Fruit fly (Drosophila melanogaster): ENCODE data around the gene ovo.

DNA sequence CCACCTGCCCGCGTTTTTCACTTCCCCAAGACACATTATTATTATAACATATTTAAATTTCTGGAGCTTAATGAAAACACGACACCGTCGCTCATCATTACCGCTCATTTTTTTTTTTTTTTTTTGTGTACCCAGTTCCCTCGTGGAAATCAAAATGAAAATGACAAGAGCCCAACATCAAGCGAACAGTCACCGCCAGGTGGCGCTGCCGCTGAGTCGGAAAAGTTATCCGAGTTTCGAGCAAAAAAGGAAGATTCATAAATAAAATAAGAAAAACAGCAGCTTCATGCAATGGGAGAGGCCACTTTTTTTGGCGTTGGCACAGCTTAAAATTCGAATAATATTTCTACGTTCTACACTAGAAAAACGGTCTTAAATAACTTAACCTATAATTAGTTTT is 43.1 kb downstream of the ovo start:
- TF ChIP-seq dsx (GFP tag; optimal IDR thresholded peaks at IDR 0.05; ENCODE audit: poor library complexity, severe bottlenecking) (no peak), CG3919 (GFP tag; optimal IDR thresholded peaks at IDR 0.05) (no peak), CG11902 (GFP tag; optimal IDR thresholded peaks at IDR 0.05) (no peak), CG16779 (tag; optimal IDR thresholded peaks at IDR 0.05) (no peak), Sox14 (GFP tag; optimal IDR thresholded peaks at IDR 0.05) (no peak), Eip75B (GFP tag; optimal IDR thresholded peaks at IDR 0.05) (no peak), OdsH (GFP tag; optimal IDR thresholded peaks at IDR 0.05) (no peak), salr (GFP tag; optimal IDR thresholded peaks at IDR 0.05) (no peak), CG6163 (GFP tag; IDR thresholded peaks at IDR 0.05) (no peak), Hr38 (GFP tag; optimal IDR thresholded peaks at IDR 0.05) (no peak), CG6854 (GFP tag; optimal IDR thresholded peaks at IDR 0.05) (no peak), CG32006 (GFP tag; optimal IDR thresholded peaks at IDR 0.05) (no peak), CG9139 (GFP tag; optimal IDR thresholded peaks at IDR 0.05) (no peak), CG8319 (GFP tag; optimal IDR thresholded peaks at IDR 0.05) (no peak)

Data from whole organism, prepupa.